Worm (Caenorhabditis elegans) whole organism, young adult: ENCODE measurements around the gene sri-31.

Experiments
- F10E7.11 ChIP-seq: sonication (generic microtip); optimal IDR thresholded peaks from 2 replicates; lab custom pipeline; 2017; ENCODE audit warnings: mild to moderate bottlenecking, missing genetic modification characterization, moderate library complexity, missing compliant biosample characterization
- F22D6.2 ChIP-seq: sonication (generic microtip); optimal IDR thresholded peaks from 2 replicates; lab custom pipeline; 2016; ENCODE audit warnings: mild to moderate bottlenecking, missing genetic modification characterization, missing compliant biosample characterization
- F23B12.7 ChIP-seq: sonication (generic microtip); optimal IDR thresholded peaks from 2 replicates; lab custom pipeline; 2017; ENCODE audit warnings: missing genetic modification characterization, mild to moderate bottlenecking, missing compliant biosample characterization, antibody characterized with exemption, moderate library complexity; ENCODE audit not compliant: insufficient read depth
- F52B5.7 ChIP-seq: sonication (generic microtip); optimal IDR thresholded peaks from 2 replicates; lab custom pipeline; 2016; ENCODE audit warnings: mild to moderate bottlenecking, missing genetic modification characterization, missing compliant biosample characterization
- F57A8.1 ChIP-seq: fragments of 200-800 bp; sonication (Bioruptor generic); optimal IDR thresholded peaks from 2 replicates; lab custom pipeline; 2018; ENCODE audit warnings: mild to moderate bottlenecking, missing genetic modification characterization, moderate library complexity, missing compliant biosample characterization
- T07F8.4 ChIP-seq: sonication (generic microtip); optimal IDR thresholded peaks from 2 replicates; lab custom pipeline; 2016; ENCODE audit warnings: mild to moderate bottlenecking, missing genetic modification characterization, moderate library complexity, missing compliant biosample characterization
- Y53F4B.3 ChIP-seq: fragments of 200-800 bp; sonication (Bioruptor generic); IDR thresholded peaks from 2 replicates; pipeline ENCODE4 v1.3.6; 2022; ENCODE audit warnings: missing genetic modification reagents, missing genetic modification characterization, missing compliant biosample characterization
- Y67H2A.10 ChIP-seq: fragments of 200-800 bp; sonication (Bioruptor generic); conservative IDR thresholded peaks from 2 replicates; pipeline ENCODE4 v1.3.6; 2022; ENCODE audit warnings: missing genetic modification reagents, missing genetic modification characterization, missing compliant biosample characterization
- aptf-3 ChIP-seq: fragments of 200-800 bp; sonication (Bioruptor generic); IDR thresholded peaks from 2 replicates; pipeline ENCODE4 v1.3.6; 2022; ENCODE audit warnings: missing genetic modification characterization, missing compliant biosample characterization
- athp-1 ChIP-seq: sonication (generic microtip); optimal IDR thresholded peaks from 2 replicates; lab custom pipeline; 2017; ENCODE audit warnings: mild to moderate bottlenecking, missing genetic modification characterization, missing compliant biosample characterization
- attf-3 ChIP-seq: fragments of 200-800 bp; sonication (Bioruptor generic); conservative IDR thresholded peaks from 2 replicates; pipeline ENCODE4 v1.3.6; 2022; ENCODE audit warnings: missing genetic modification reagents, missing genetic modification characterization, missing compliant biosample characterization
- attf-6 ChIP-seq: fragments of 200-800 bp; sonication (Bioruptor generic); IDR thresholded peaks from 2 replicates; pipeline ENCODE4 v1.3.6; 2022; ENCODE audit warnings: missing genetic modification reagents, missing genetic modification characterization, missing compliant biosample characterization
- bed-1 ChIP-seq: fragments of 200-800 bp; sonication (Bioruptor generic); IDR thresholded peaks from 2 replicates; pipeline ENCODE4 v1.3.6; 2022; ENCODE audit warnings: missing genetic modification reagents, missing genetic modification characterization, missing compliant biosample characterization
- ceh-100 ChIP-seq: fragments of 200-800 bp; sonication (Bioruptor generic); IDR thresholded peaks from 2 replicates; pipeline ENCODE4 v1.3.6; 2022; ENCODE audit warnings: missing genetic modification reagents, missing genetic modification characterization, missing compliant biosample characterization
- ceh-27 ChIP-seq: fragments of 200-800 bp; sonication (Bioruptor generic); optimal IDR thresholded peaks from 2 replicates; lab custom pipeline; 2018; ENCODE audit warnings: mild to moderate bottlenecking, missing genetic modification characterization, moderate library complexity, missing compliant biosample characterization
- ceh-79 ChIP-seq: sonication (generic microtip); optimal IDR thresholded peaks from 2 replicates; lab custom pipeline; 2017; ENCODE audit warnings: mild to moderate bottlenecking, missing genetic modification characterization, missing compliant biosample characterization
- ceh-91 ChIP-seq: fragments of 200-800 bp; sonication (Bioruptor generic); IDR thresholded peaks from 2 replicates; pipeline ENCODE4 v1.3.6; 2022; ENCODE audit warnings: missing genetic modification reagents, missing genetic modification characterization, missing compliant biosample characterization
- egrh-3 ChIP-seq: fragments of 200-800 bp; sonication (Bioruptor generic); IDR thresholded peaks from 2 replicates; pipeline ENCODE4 v1.3.6; 2022; ENCODE audit warnings: missing genetic modification reagents, missing genetic modification characterization, missing compliant biosample characterization
- fkh-3 ChIP-seq: sonication (generic microtip); optimal IDR thresholded peaks from 2 replicates; lab custom pipeline; 2016; ENCODE audit warnings: mild to moderate bottlenecking, missing genetic modification characterization, missing compliant biosample characterization
- gei-17 ChIP-seq: fragments of 200-800 bp; sonication (Bioruptor generic); optimal IDR thresholded peaks from 2 replicates; lab custom pipeline; 2018; ENCODE audit warnings: mild to moderate bottlenecking, missing genetic modification characterization, missing compliant biosample characterization
- him-1 ChIP-seq: sonication (generic microtip); optimal IDR thresholded peaks from 2 replicates; lab custom pipeline; 2016; ENCODE audit warnings: missing genotype, missing genetic modification reagents, missing genetic modification characterization, missing compliant biosample characterization
- hmg-20 ChIP-seq: fragments of 200-800 bp; sonication (Bioruptor generic); IDR thresholded peaks from 2 replicates; pipeline ENCODE4 v1.3.6; 2022; ENCODE audit warnings: missing genetic modification reagents, missing genetic modification characterization, missing compliant biosample characterization
- hsf-1 ChIP-seq: fragments of 200-800 bp; sonication (Bioruptor generic); IDR thresholded peaks from 2 replicates; pipeline ENCODE4 v1.3.6; 2022; ENCODE audit warnings: missing genetic modification reagents, missing genetic modification characterization, missing compliant biosample characterization
- lag-1 ChIP-seq: fragments of 200-800 bp; sonication (Bioruptor generic); IDR thresholded peaks from 2 replicates; pipeline ENCODE4 v1.3.6; 2022; ENCODE audit warnings: missing genetic modification reagents, missing genetic modification characterization, missing compliant biosample characterization
- let-526 ChIP-seq: fragments of 200-800 bp; sonication (Bioruptor generic); IDR thresholded peaks from 2 replicates; pipeline ENCODE4 v1.3.6; 2022; ENCODE audit warnings: missing genetic modification reagents, missing genetic modification characterization, missing compliant biosample characterization
- lin-26 ChIP-seq: fragments of 200-800 bp; sonication (Bioruptor generic); IDR thresholded peaks from 2 replicates; pipeline ENCODE4 v1.3.6; 2022; ENCODE audit warnings: missing genetic modification reagents, missing genetic modification characterization, missing compliant biosample characterization
- lin-35 ChIP-seq, 3 experiments: fragments of 150-350 bp in 2 of 3; sonication (generic microtip) in 1 of 3; optimal IDR thresholded peaks; 2 replicates each; lab custom pipeline; 2014 to 2018; ENCODE audit warnings: missing biosample characterization in 3 of 3, missing genetic modification characterization in 3 of 3, missing genetic modification reagents in 3 of 3
- lin-40 ChIP-seq: sonication (generic microtip); optimal IDR thresholded peaks from 2 replicates; lab custom pipeline; 2016; ENCODE audit warnings: missing genetic modification characterization, mild to moderate bottlenecking, missing compliant biosample characterization, missing genotype, missing genetic modification reagents
- lir-1 ChIP-seq: fragments of 200-800 bp; sonication (Bioruptor generic); conservative IDR thresholded peaks from 2 replicates; pipeline ENCODE4 v1.3.6; 2022; ENCODE audit warnings: missing genetic modification reagents, missing genetic modification characterization, missing compliant biosample characterization
- lsy-27 ChIP-seq: sonication (generic microtip); optimal IDR thresholded peaks from 2 replicates; lab custom pipeline; 2017; ENCODE audit warnings: missing genetic modification characterization, mild to moderate bottlenecking, missing compliant biosample characterization, antibody characterized with exemption, missing genotype, borderline replicate concordance; ENCODE audit not compliant: insufficient read depth
- madf-10 ChIP-seq: sonication (generic microtip); optimal IDR thresholded peaks from 2 replicates; lab custom pipeline; 2016; ENCODE audit warnings: mild to moderate bottlenecking, missing genetic modification characterization, missing compliant biosample characterization
- madf-3 ChIP-seq: fragments of 200-800 bp; sonication (Bioruptor generic); IDR thresholded peaks from 2 replicates; pipeline ENCODE4 v1.3.6; 2022; ENCODE audit warnings: missing genetic modification reagents, missing genetic modification characterization, missing compliant biosample characterization
- madf-8 ChIP-seq: fragments of 200-800 bp; sonication (Bioruptor generic); conservative IDR thresholded peaks from 2 replicates; pipeline ENCODE4 v1.3.6; 2022; ENCODE audit warnings: missing genetic modification reagents, missing genetic modification characterization, missing compliant biosample characterization
- mel-28 ChIP-seq: sonication (generic microtip); optimal IDR thresholded peaks from 2 replicates; lab custom pipeline; 2016; ENCODE audit warnings: borderline replicate concordance, mild to moderate bottlenecking, missing genetic modification characterization, missing compliant biosample characterization
- mxl-1 ChIP-seq: sonication (generic microtip); optimal IDR thresholded peaks from 2 replicates; lab custom pipeline; 2016; ENCODE audit warnings: missing genetic modification characterization, missing compliant biosample characterization
- nfyb-1 ChIP-seq: fragments of 200-800 bp; sonication (Bioruptor generic); IDR thresholded peaks from 2 replicates; pipeline ENCODE4 v1.3.6; 2022; ENCODE audit warnings: missing genetic modification reagents, missing genetic modification characterization, missing compliant biosample characterization
- nhr-120 ChIP-seq: fragments of 200-800 bp; sonication (Bioruptor generic); IDR thresholded peaks from 2 replicates; pipeline ENCODE4 v1.3.6; 2022; ENCODE audit warnings: missing genetic modification characterization, missing compliant biosample characterization
- nhr-179 ChIP-seq: sonication (generic microtip); optimal IDR thresholded peaks from 2 replicates; lab custom pipeline; 2016; ENCODE audit warnings: mild to moderate bottlenecking, missing genetic modification characterization, missing compliant biosample characterization
- pbrm-1 ChIP-seq: fragments of 200-800 bp; sonication (Bioruptor generic); IDR thresholded peaks from 2 replicates; pipeline ENCODE4 v1.3.6; 2022; ENCODE audit warnings: missing genetic modification reagents, missing genetic modification characterization, missing compliant biosample characterization
- rcor-1 ChIP-seq: fragments of 200-800 bp; sonication (Bioruptor generic); IDR thresholded peaks from 2 replicates; pipeline ENCODE4 v1.3.6; 2022; ENCODE audit warnings: missing genetic modification reagents, missing genetic modification characterization, missing compliant biosample characterization
- rpc-1 ChIP-seq, 2 experiments: fragments of 150-350 bp in 1 of 2; sonication (generic microtip) in 1 of 2; optimal IDR thresholded peaks; 2 replicates each; lab custom pipeline; 2014 to 2018; ENCODE audit warnings: missing biosample characterization in 1 of 2, missing genetic modification characterization in 1 of 2, missing genetic modification reagents in 1 of 2, missing genotype in 1 of 2
- snpc-1.1 ChIP-seq: sonication (generic microtip); optimal IDR thresholded peaks from 2 replicates; lab custom pipeline; 2017; ENCODE audit warnings: missing genetic modification characterization, mild to moderate bottlenecking, missing compliant biosample characterization, antibody characterized with exemption, moderate library complexity, missing genotype, missing genetic modification reagents; ENCODE audit not compliant: insufficient read depth
- snpc-3.4 ChIP-seq: sonication (generic microtip); optimal IDR thresholded peaks from 2 replicates; lab custom pipeline; 2017; ENCODE audit warnings: missing genetic modification characterization, mild to moderate bottlenecking, missing compliant biosample characterization, antibody characterized with exemption, moderate library complexity, missing genotype, missing genetic modification reagents
- unc-62 ChIP-seq: fragments of 150-350 bp; optimal IDR thresholded peaks from 2 replicates; lab custom pipeline; 2014; ENCODE audit warnings: missing biosample characterization, missing genetic modification reagents, missing genetic modification characterization
- xnd-1 ChIP-seq: sonication (generic microtip); optimal IDR thresholded peaks from 2 replicates; lab custom pipeline; 2016; ENCODE audit warnings: missing genotype, missing genetic modification reagents, missing genetic modification characterization, missing compliant biosample characterization
- ztf-25 ChIP-seq: fragments of 200-800 bp; sonication (Bioruptor generic); IDR thresholded peaks from 2 replicates; pipeline ENCODE4 v1.3.6; 2022; ENCODE audit warnings: missing genetic modification reagents, missing genetic modification characterization, missing compliant biosample characterization
- ztf-26 ChIP-seq: sonication (generic microtip); optimal IDR thresholded peaks from 2 replicates; lab custom pipeline; 2017; ENCODE audit warnings: missing genetic modification characterization, missing compliant biosample characterization
- ztf-6 ChIP-seq: fragments of 200-800 bp; sonication (Bioruptor generic); IDR thresholded peaks from 2 replicates; pipeline ENCODE4 v1.3.6; 2022; ENCODE audit warnings: missing genetic modification reagents, missing genetic modification characterization, missing compliant biosample characterization

Gene sri-31

ce11 chrII:3076915-3077314, 26.1 kb downstream of the sri-31 start, which contains the start of gene Y25C1A.8 (continued):
- TF ChIP-seq lin-40 (tag; lab: Kevin White, UChicago), result peak; percentile 94
- TF ChIP-seq ztf-25, result no peak
- TF ChIP-seq F10E7.11 (tag; lab: Kevin White, UChicago), result no peak
- TF ChIP-seq bed-1 (GFP tag; lab: Robert Waterston, UW), result no peak
- TF ChIP-seq mxl-1, result peak; percentile 15
- TF ChIP-seq xnd-1 (tag; lab: Kevin White, UChicago), result peak; percentile 69
- TF ChIP-seq ceh-27, result no peak
- TF ChIP-seq F22D6.2 (tag; lab: Kevin White, UChicago), result peak; percentile 70
- TF ChIP-seq him-1, result peak; percentile 30
- no peak for TF ChIP-seq F52B5.7 (tag; lab: Kevin White, UChicago)
- TF ChIP-seq let-526 (GFP tag; lab: Robert Waterston, UW), result no peak
- no peak for TF ChIP-seq hsf-1 (GFP tag; lab: Robert Waterston, UW)
- peak; percentile 62 for TF ChIP-seq athp-1 (tag; lab: Kevin White, UChicago)
- TF ChIP-seq aptf-3 (GFP tag; lab: Robert Waterston, UW), result no peak
- TF ChIP-seq ceh-100 (GFP tag; lab: Robert Waterston, UW), result peak; percentile 83
- no peak for TF ChIP-seq T07F8.4 (tag; lab: Kevin White, UChicago)
- TF ChIP-seq mel-28 (tag; lab: Kevin White, UChicago), result peak; percentile 58
- TF ChIP-seq ceh-79 (tag; lab: Kevin White, UChicago), result peak; percentile 9
- TF ChIP-seq pbrm-1, result peak; percentile 96
- no peak for TF ChIP-seq F57A8.1 (GFP tag; lab: Kevin White, UChicago)
- TF ChIP-seq unc-62 (GFP tag; lab: Kevin White, UChicago), result no peak
- TF ChIP-seq Y53F4B.3 (GFP tag; lab: Robert Waterston, UW), result no peak
- TF ChIP-seq hmg-20 (GFP tag; lab: Robert Waterston, UW), result no peak
- no peak for TF ChIP-seq snpc-1.1
- TF ChIP-seq rpc-1 (optimal IDR thresholded peaks at IDR 0.05; lab: Kevin White, UChicago), result peak; percentile 24
- no peak for TF ChIP-seq rpc-1 (tag; optimal IDR thresholded peaks at IDR 0.05; lab: Kevin White, UChicago)
- no peak; the same call in 1 of the 2 replicates for TF ChIP-seq lir-1
- peak; percentile 94 for TF ChIP-seq nfyb-1
- no peak; the same call in 1 of the 2 replicates for TF ChIP-seq rcor-1
- no peak for TF ChIP-seq madf-3 (GFP tag; lab: Robert Waterston, UW)
- TF ChIP-seq lin-35 (GFP tag; optimal IDR thresholded peaks at IDR 0.05; lab: Kevin White, UChicago), result peak; percentile 3 to 90 (median 71)
- TF ChIP-seq fkh-3 (tag; lab: Kevin White, UChicago), result no peak
- TF ChIP-seq nhr-179, result no peak
- TF ChIP-seq Y67H2A.10 (GFP tag; lab: Robert Waterston, UW), result no peak
- peak; percentile 92 for TF ChIP-seq F23B12.7 (tag; lab: Kevin White, UChicago)
- no peak for TF ChIP-seq lin-26 (GFP tag; lab: Robert Waterston, UW)
- TF ChIP-seq lag-1 (GFP tag; lab: Robert Waterston, UW), result no peak
- TF ChIP-seq attf-3 (GFP tag; lab: Robert Waterston, UW), result no peak
- TF ChIP-seq ztf-26 (tag; lab: Kevin White, UChicago), result peak; percentile 83
- no peak for TF ChIP-seq attf-6 (GFP tag; lab: Robert Waterston, UW)
- no peak for TF ChIP-seq egrh-3 (GFP tag; lab: Robert Waterston, UW)
- TF ChIP-seq madf-10, result peak; percentile 51
- TF ChIP-seq nhr-120, result no peak
- peak; percentile 59 for TF ChIP-seq snpc-3.4 (tag; lab: Kevin White, UChicago)
- no peak for TF ChIP-seq ztf-6 (GFP tag; lab: Robert Waterston, UW)
- TF ChIP-seq ceh-91 (GFP tag; lab: Robert Waterston, UW), result peak; percentile 63; the same call in 1 of the 2 replicates
- peak; percentile 74 for TF ChIP-seq gei-17 (GFP tag; lab: Kevin White, UChicago)
- TF ChIP-seq madf-8, result peak; percentile 28; the same call in 1 of the 2 replicates
- no peak for TF ChIP-seq lsy-27 (tag; lab: Kevin White, UChicago)
